Worm (Caenorhabditis elegans) whole organism, L1 larva: Measurements from ENCODE around the gene Y11D7A.7.
"Not testable (repeated sequence)": the region's sequence is repeated elsewhere in the genome, so short reads cannot be mapped to it uniquely, and the experiment has no call there.

ENCODE experiments used
- C04F5.9 ChIP-seq: sonication (generic microtip); optimal IDR thresholded peaks from 2 replicates; lab custom pipeline; 2016; ENCODE audit warnings: missing genetic modification characterization, missing compliant biosample characterization
- F16B12.6 ChIP-seq: fragments of 150-350 bp; optimal IDR thresholded peaks from 2 replicates; lab custom pipeline; 2014; ENCODE audit warnings: missing biosample characterization, missing genetic modification characterization
- blmp-1 ChIP-seq: fragments of 150-350 bp; optimal IDR thresholded peaks from 2 replicates; lab custom pipeline; 2014; ENCODE audit warnings: missing biosample characterization, missing genetic modification characterization
- ceh-82 ChIP-seq, 3 experiments: fragments of 150-350 bp in 1 of 3; sonication (generic microtip) in 2 of 3; optimal IDR thresholded peaks; 2 replicates each; lab custom pipeline; 2014 to 2017; ENCODE audit warnings: missing biosample characterization in 3 of 3, missing genetic modification characterization in 3 of 3
- ceh-88 ChIP-seq: fragments of 200-800 bp; sonication (Bioruptor generic); IDR thresholded peaks from 2 replicates; pipeline ENCODE4 v1.3.6; 2022; ENCODE audit warnings: missing genetic modification characterization, missing compliant biosample characterization
- ces-1 ChIP-seq: fragments of 150-350 bp; optimal IDR thresholded peaks from 2 replicates; lab custom pipeline; 2014; ENCODE audit warnings: missing biosample characterization, missing genetic modification reagents, missing genetic modification characterization
- efl-1 ChIP-seq, 4 experiments: fragments of 150-350 bp; optimal IDR thresholded peaks in 3 of 4; peaks in 1 of 4; 1 replicate in 1 of 4; 2 replicates in 3 of 4; lab custom pipeline; 2014; ENCODE audit warnings: missing biosample characterization in 2 of 4, missing genetic modification characterization in 2 of 4, missing genetic modification reagents in 2 of 4
- egl-13 ChIP-seq: sonication (generic microtip); optimal IDR thresholded peaks from 2 replicates; lab custom pipeline; 2016; ENCODE audit warnings: missing genotype, missing genetic modification reagents, missing genetic modification characterization, missing compliant biosample characterization
- egl-27 ChIP-seq, 2 experiments: fragments of 150-350 bp in 1 of 2; sonication (generic microtip); optimal IDR thresholded peaks; 3 replicates each; lab custom pipeline; 2017 to 2018; ENCODE audit warnings: missing biosample characterization in 2 of 2, missing genetic modification characterization in 2 of 2, missing genetic modification reagents in 2 of 2
- elt-2 ChIP-seq: sonication (generic microtip); optimal IDR thresholded peaks from 2 replicates; lab custom pipeline; 2016; ENCODE audit warnings: missing genetic modification characterization, mild to moderate bottlenecking, inconsistent platforms, missing compliant biosample characterization, missing genetic modification reagents
- hpl-2 ChIP-seq: fragments of 150-350 bp; optimal IDR thresholded peaks from 2 replicates; lab custom pipeline; 2014; ENCODE audit warnings: missing biosample characterization, missing genetic modification reagents, missing genetic modification characterization
- lin-13 ChIP-seq: fragments of 150-350 bp; optimal IDR thresholded peaks from 2 replicates; lab custom pipeline; 2014; ENCODE audit warnings: missing biosample characterization, missing genetic modification reagents, missing genetic modification characterization
- lin-15B ChIP-seq: fragments of 150-350 bp; sonication (generic microtip); optimal IDR thresholded peaks from 3 replicates; lab custom pipeline; 2014; ENCODE audit warnings: missing biosample characterization, missing genetic modification characterization
- lin-35 ChIP-seq, 2 experiments: fragments of 150-350 bp; optimal IDR thresholded peaks; 2 replicates each; lab custom pipeline; 2014; ENCODE audit warnings: missing biosample characterization in 2 of 2, missing genetic modification characterization in 2 of 2, missing genetic modification reagents in 2 of 2
- lsy-2 ChIP-seq, 2 experiments: fragments of 150-350 bp; optimal IDR thresholded peaks; 2 replicates each; lab custom pipeline; 2014; ENCODE audit warnings: missing biosample characterization in 2 of 2, missing genetic modification characterization in 2 of 2
- mab-9 ChIP-seq: fragments of 200-800 bp; sonication (Bioruptor generic); IDR thresholded peaks from 2 replicates; pipeline ENCODE4 v1.3.6; 2022; ENCODE audit warnings: missing genetic modification reagents, missing genetic modification characterization, missing compliant biosample characterization
- nhr-11 ChIP-seq: fragments of 150-350 bp; optimal IDR thresholded peaks from 2 replicates; lab custom pipeline; 2014; ENCODE audit warnings: missing biosample characterization, missing genetic modification characterization
- nhr-19 ChIP-seq: fragments of 200-800 bp; sonication (Bioruptor generic); conservative IDR thresholded peaks from 2 replicates; pipeline ENCODE4 v1.3.6; 2022; ENCODE audit warnings: missing genetic modification characterization, missing compliant biosample characterization
- nhr-20 ChIP-seq: sonication (generic microtip); optimal IDR thresholded peaks from 2 replicates; lab custom pipeline; 2016; ENCODE audit warnings: mild to moderate bottlenecking, missing genetic modification characterization, missing compliant biosample characterization
- nhr-47 ChIP-seq: sonication (generic microtip); optimal IDR thresholded peaks from 2 replicates; lab custom pipeline; 2016; ENCODE audit warnings: mild to moderate bottlenecking, missing genetic modification characterization, moderate library complexity, missing compliant biosample characterization
- nhr-71 ChIP-seq: sonication (generic microtip); optimal IDR thresholded peaks from 2 replicates; lab custom pipeline; 2016; ENCODE audit warnings: mild to moderate bottlenecking, missing genetic modification characterization, moderate library complexity, missing compliant biosample characterization
- nhr-76 ChIP-seq: sonication (generic microtip); optimal IDR thresholded peaks from 2 replicates; lab custom pipeline; 2017; ENCODE audit warnings: missing biosample characterization, missing genetic modification characterization
- pqm-1 ChIP-seq: sonication (generic microtip); optimal IDR thresholded peaks from 3 replicates; lab custom pipeline; 2017; ENCODE audit warnings: missing biosample characterization, missing genetic modification characterization
- skn-1 ChIP-seq: fragments of 150-350 bp; optimal IDR thresholded peaks from 2 replicates; lab custom pipeline; 2014; ENCODE audit warnings: missing biosample characterization, missing genetic modification characterization
- snu-23 ChIP-seq: sonication (generic microtip); optimal IDR thresholded peaks from 2 replicates; lab custom pipeline; 2016; ENCODE audit warnings: missing genetic modification characterization, missing compliant biosample characterization
- tbx-2 ChIP-seq: sonication (generic microtip); optimal IDR thresholded peaks from 2 replicates; lab custom pipeline; 2016; ENCODE audit warnings: missing genetic modification characterization, missing compliant biosample characterization
- tlp-1 ChIP-seq: fragments of 150-350 bp; optimal IDR thresholded peaks from 2 replicates; lab custom pipeline; 2014; ENCODE audit warnings: missing biosample characterization, missing genetic modification characterization
- unc-130 ChIP-seq: fragments of 150-350 bp; optimal IDR thresholded peaks from 2 replicates; lab custom pipeline; 2017; ENCODE audit warnings: missing biosample characterization, missing genetic modification characterization, inconsistent platforms
- unc-98 ChIP-seq: fragments of 200-800 bp; sonication (Bioruptor generic); IDR thresholded peaks from 2 replicates; pipeline ENCODE4 v1.3.6; 2022; ENCODE audit warnings: missing genetic modification characterization, missing compliant biosample characterization
- ztf-11 ChIP-seq, 2 experiments: sonication (generic microtip); optimal IDR thresholded peaks; 2 replicates each; lab custom pipeline; 2016 to 2017; ENCODE audit warnings: missing genetic modification characterization in 2 of 2, missing biosample characterization in 1 of 2, missing compliant biosample characterization in 1 of 2
- ztf-4 ChIP-seq: fragments of 150-350 bp; optimal IDR thresholded peaks from 2 replicates; lab custom pipeline; 2014; ENCODE audit warnings: missing biosample characterization, missing genetic modification characterization

The Y11D7A.7 gene

ce11 chrIV:9264513-9264912 lies 15.2 kb downstream of the Y11D7A.7 start:
- no peak for TF ChIP-seq nhr-19 (GFP tag; lab: Robert Waterston, UW)
- no peak for TF ChIP-seq C04F5.9 (tag; lab: Kevin White, UChicago)
- no peak for TF ChIP-seq unc-98 (GFP tag; lab: Robert Waterston, UW)
- no peak for TF ChIP-seq nhr-71 (tag; lab: Kevin White, UChicago)
- TF ChIP-seq nhr-20, result no peak
- no peak for TF ChIP-seq lin-13 (GFP tag; lab: Kevin White, UChicago)
- TF ChIP-seq tlp-1 (tag; lab: Kevin White, UChicago), result no peak
- TF ChIP-seq ceh-88, result no peak
- TF ChIP-seq snu-23, result no peak
- TF ChIP-seq mab-9, result no peak
- TF ChIP-seq F16B12.6, result no peak
- TF ChIP-seq lsy-2 (tag; optimal IDR thresholded peaks at IDR 0.05; lab: Kevin White, UChicago), result no peak
- TF ChIP-seq ztf-4 (tag; lab: Kevin White, UChicago), result no peak

ce11 chrIV:9266464-9266863 lies 17.1 kb downstream of the Y11D7A.7 start, which contains the start of gene Y11D7A.19:
TSS of gene Y11D7A.19 (minus strand) at chrIV:9266564.
- TF ChIP-seq ceh-82 (tag; optimal IDR thresholded peaks at IDR 0.05; lab: Kevin White, UChicago) (no peak), nhr-47 (tag; lab: Kevin White, UChicago) (no peak), skn-1 (tag; lab: Kevin White, UChicago) (no peak), lin-35 (GFP tag; optimal IDR thresholded peaks at IDR 0.05; lab: Kevin White, UChicago) (no peak)

- TF ChIP-seq pqm-1, result no peak
- peak; percentile 56 for TF ChIP-seq blmp-1 (tag; lab: Kevin White, UChicago)
These were observed 18.3 kb downstream of the Y11D7A.7 start for ce11 chrIV:9267581-9267980.

ce11 chrIV:9268916-9269315 lies 19.6 kb downstream of the Y11D7A.7 start:
- no peak for TF ChIP-seq hpl-2 (GFP tag; lab: Kevin White, UChicago)
- TF ChIP-seq efl-1 (optimal IDR thresholded peaks at IDR 0.05; lab: Kevin White, UChicago), result no peak
- peak in 1 of 2 experiments; percentile 11 for TF ChIP-seq efl-1 (GFP tag; optimal IDR thresholded peaks at IDR 0.05 in 1 of 2; lab: Kevin White, UChicago)
- TF ChIP-seq ztf-11 (tag; optimal IDR thresholded peaks at IDR 0.05; lab: Kevin White, UChicago), result peak in 1 of 2 experiments; percentile 28
- no peak for TF ChIP-seq tlp-1 (tag; lab: Kevin White, UChicago)

ce11 chrIV:9269796-9270195 lies 20.5 kb downstream of the Y11D7A.7 start, which contains the start of gene flh-3:
TSS of gene flh-3 (plus strand) at chrIV:9270096.
- no peak for TF ChIP-seq egl-27 (tag; optimal IDR thresholded peaks at IDR 0.05; lab: Kevin White, UChicago)
- TF ChIP-seq tlp-1 (tag; lab: Kevin White, UChicago), result no peak
- TF ChIP-seq ztf-11 (tag; optimal IDR thresholded peaks at IDR 0.05; lab: Kevin White, UChicago), result no peak
- no peak for TF ChIP-seq C04F5.9 (tag; lab: Kevin White, UChicago)
- no peak for TF ChIP-seq nhr-76 (tag; lab: Kevin White, UChicago)
- TF ChIP-seq elt-2 (tag; lab: Kevin White, UChicago), result no peak
- TF ChIP-seq nhr-47 (tag; lab: Kevin White, UChicago), result no peak

ce11 chrIV:9274008-9274529 lies 24.8 kb downstream of the Y11D7A.7 start, which contains the start of gene nmy-3:
TSS of gene nmy-3 (plus strand) at chrIV:9274479.
- TF ChIP-seq lin-15B (tag; lab: Kevin White, UChicago) (no peak), egl-13 (no peak), nhr-11 (tag; lab: Kevin White, UChicago) (no peak), unc-130 (tag; lab: Kevin White, UChicago) (no peak)

ce11 chrIV:9286305-9286704 lies 37.0 kb downstream of the Y11D7A.7 start, which contains the start of gene nhr-267:
TSS of gene nhr-267 (minus strand) at chrIV:9286405.
- TF ChIP-seq tbx-2 (tag; lab: Kevin White, UChicago); unc-98 (GFP tag; lab: Robert Waterston, UW); ces-1 (GFP tag; lab: Kevin White, UChicago): not testable (repeated sequence)
